In the genomic region with DNA sequence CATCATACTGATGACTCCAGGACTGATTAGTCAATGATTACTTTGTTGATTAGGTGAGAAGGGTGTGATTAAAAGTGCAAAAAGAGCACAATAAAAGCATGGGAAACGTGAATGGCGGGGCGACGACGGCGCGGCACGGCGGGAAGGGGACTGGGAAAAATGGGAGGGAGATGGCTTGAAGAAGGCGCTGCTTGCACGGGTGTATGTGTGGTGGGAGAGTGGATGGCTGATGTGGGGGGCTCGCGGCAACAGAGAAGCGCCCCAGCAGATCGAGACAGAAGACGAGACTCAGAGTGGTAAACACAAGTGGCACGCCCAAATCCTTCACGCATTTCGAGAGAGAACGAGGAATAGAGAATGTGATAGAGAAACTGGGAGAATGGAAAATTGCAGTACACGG, we compare ENCODE assay signal across 4 worm cellular contexts.
TF ChIP-seq lines count a peak whose summit lies in the region.

A gene (minus strand): TSS at position 159 of the 400 bp plus-strand sequence.

TF ChIP-seq in whole organism, L2 larva, 48 proteins besides CTCF, POLR2A, EP300 and RAD21 (continues in another document):
- TF ChIP-seq ztf-1 (GFP tag; conservative IDR thresholded peaks at IDR 0.05; lab: Robert Waterston, UW) (no peak), F13H6.1 (tag; optimal IDR thresholded peaks at IDR 0.05; lab: Kevin White, UChicago) (peak; percentile 22), nhr-77 (tag; optimal IDR thresholded peaks at IDR 0.05; lab: Kevin White, UChicago) (no peak), ceh-82 (tag; optimal IDR thresholded peaks at IDR 0.05; lab: Kevin White, UChicago) (no peak), aly-2 (tag; optimal IDR thresholded peaks at IDR 0.05; lab: Kevin White, UChicago) (no peak), elt-3 (tag; optimal IDR thresholded peaks at IDR 0.05; lab: Kevin White, UChicago) (no peak), sma-3 (GFP tag; optimal IDR thresholded peaks at IDR 0.05; lab: Kevin White, UChicago) (no peak), nhr-12 (tag; optimal IDR thresholded peaks at IDR 0.05; lab: Kevin White, UChicago) (no peak), nhr-10 (tag; optimal IDR thresholded peaks at IDR 0.05; lab: Kevin White, UChicago) (no peak), lin-11 (tag; optimal IDR thresholded peaks at IDR 0.05; lab: Kevin White, UChicago) (no peak), egl-27 (tag; optimal IDR thresholded peaks at IDR 0.05; lab: Kevin White, UChicago) (no peak), fos-1 (tag; optimal IDR thresholded peaks at IDR 0.05; lab: Kevin White, UChicago) (peak; percentile 46), alr-1 (tag; optimal IDR thresholded peaks at IDR 0.05; lab: Kevin White, UChicago) (no peak), ZK546.5 (tag; optimal IDR thresholded peaks at IDR 0.05; lab: Kevin White, UChicago) (no peak), nhr-237 (tag; optimal IDR thresholded peaks at IDR 0.05; lab: Kevin White, UChicago) (no peak), nhr-129 (tag; optimal IDR thresholded peaks at IDR 0.05; lab: Kevin White, UChicago) (peak; percentile 38), unc-39 (tag; optimal IDR thresholded peaks at IDR 0.05; lab: Kevin White, UChicago) (no peak), lin-13 (GFP tag; optimal IDR thresholded peaks at IDR 0.05; lab: Kevin White, UChicago) (no peak), mdl-1 (tag; optimal IDR thresholded peaks at IDR 0.05; lab: Kevin White, UChicago) (no peak), sma-9 (GFP tag; optimal IDR thresholded peaks at IDR 0.05; lab: Kevin White, UChicago) (peak; percentile 29), sma-9 (tag; optimal IDR thresholded peaks at IDR 0.05; lab: Kevin White, UChicago) (no peak), nhr-6 (tag; optimal IDR thresholded peaks at IDR 0.05; lab: Kevin White, UChicago) (no peak), lsy-2 (tag; optimal IDR thresholded peaks at IDR 0.05; lab: Kevin White, UChicago) (peak in 1 of 2 experiments; percentile 4)

TF ChIP-seq in whole organism, L4 larva, 104 proteins besides CTCF, POLR2A, EP300 and RAD21 (continues in another document):
- TF ChIP-seq spr-3 (GFP tag; optimal IDR thresholded peaks at IDR 0.05; lab: Kevin White, UChicago) = no peak
- TF ChIP-seq F37D6.2 (tag; optimal IDR thresholded peaks at IDR 0.05; lab: Kevin White, UChicago) = peak; percentile 15
- no peak for TF ChIP-seq ztf-7 (tag; optimal IDR thresholded peaks at IDR 0.05; lab: Kevin White, UChicago)
- TF ChIP-seq mep-1 (tag; optimal IDR thresholded peaks at IDR 0.05; lab: Kevin White, UChicago) = peak; percentile 38
- peak; percentile 38 for TF ChIP-seq rbr-2 (tag; optimal IDR thresholded peaks at IDR 0.05; lab: Kevin White, UChicago)
- 0 out of 2 replicates have a peak, but pooled peaks have one; percentile 24 for TF ChIP-seq ctbp-1 (GFP tag; IDR thresholded peaks at IDR 0.05; lab: Robert Waterston, UW)
- TF ChIP-seq hlh-30 (tag; optimal IDR thresholded peaks at IDR 0.05; lab: Kevin White, UChicago; ENCODE audit: insufficient read depth) = peak; percentile 46
- TF ChIP-seq lim-7 (GFP tag; IDR thresholded peaks at IDR 0.05; lab: Robert Waterston, UW) = no peak
- no peak for TF ChIP-seq daf-8 (GFP tag; IDR thresholded peaks at IDR 0.05; lab: Robert Waterston, UW)
- no peak for TF ChIP-seq daf-16 (GFP tag; optimal IDR thresholded peaks at IDR 0.05; lab: Kevin White, UChicago)
- peak; percentile 33 for TF ChIP-seq daf-16 (tag; optimal IDR thresholded peaks at IDR 0.05; lab: Kevin White, UChicago)
- TF ChIP-seq egl-43 (GFP tag; IDR thresholded peaks at IDR 0.05; lab: Robert Waterston, UW) = peak; percentile 60; the same call in 1 of the 2 replicates
- TF ChIP-seq nhr-48 (tag; optimal IDR thresholded peaks at IDR 0.05; lab: Kevin White, UChicago) = no peak
- TF ChIP-seq unc-62 (GFP tag; optimal IDR thresholded peaks at IDR 0.05 in 1 of 2; lab: Kevin White, UChicago) = no peak
- TF ChIP-seq unc-62 (tag; optimal IDR thresholded peaks at IDR 0.05; lab: Kevin White, UChicago) = no peak
- peak; percentile 86 for TF ChIP-seq aha-1 (tag; lab: Kevin White, UChicago)
- no peak for TF ChIP-seq ceh-32 (tag; optimal IDR thresholded peaks at IDR 0.05; lab: Kevin White, UChicago; ENCODE audit: poor library complexity)
- peak; percentile 84 for TF ChIP-seq set-16 (GFP tag; IDR thresholded peaks at IDR 0.05; lab: Robert Waterston, UW)
- 0 out of 2 replicates have a peak, but pooled peaks have one; percentile 6 for TF ChIP-seq D1046.2 (GFP tag; IDR thresholded peaks at IDR 0.05; lab: Robert Waterston, UW)
- TF ChIP-seq hmg-1.1 (GFP tag; IDR thresholded peaks at IDR 0.05; lab: Robert Waterston, UW) = peak; percentile 71
- no peak for TF ChIP-seq F44E2.7 (GFP tag; IDR thresholded peaks at IDR 0.05; lab: Robert Waterston, UW)
- no peak for TF ChIP-seq nhr-111 (GFP tag; optimal IDR thresholded peaks at IDR 0.05; lab: Kevin White, UChicago)

TF ChIP-seq in whole organism, late embryonic, 69 proteins besides CTCF, POLR2A, EP300 and RAD21:
- no peak for TF ChIP-seq hlh-8 (tag; optimal IDR thresholded peaks at IDR 0.05; lab: Kevin White, UChicago)
- no peak for TF ChIP-seq rnt-1 (tag; optimal IDR thresholded peaks at IDR 0.05; lab: Kevin White, UChicago)
- TF ChIP-seq hlh-6 (tag; optimal IDR thresholded peaks at IDR 0.05; lab: Kevin White, UChicago) = peak; percentile 65
- TF ChIP-seq ref-2 (tag; optimal IDR thresholded peaks at IDR 0.05; lab: Kevin White, UChicago) = peak; percentile 35
- peak; percentile 11 for TF ChIP-seq syd-9 (tag; optimal IDR thresholded peaks at IDR 0.05; lab: Kevin White, UChicago)
- peak; percentile 45 for TF ChIP-seq ceh-14 (tag; optimal IDR thresholded peaks at IDR 0.05; lab: Kevin White, UChicago)
- TF ChIP-seq ceh-19 (GFP tag; optimal IDR thresholded peaks at IDR 0.05; lab: Kevin White, UChicago) = peak; percentile 50
- TF ChIP-seq ceh-31 (tag; optimal IDR thresholded peaks at IDR 0.05; lab: Kevin White, UChicago) = peak; percentile 52
- peak; percentile 0 for TF ChIP-seq F13H6.1 (tag; optimal IDR thresholded peaks at IDR 0.05; lab: Kevin White, UChicago)
- peak; percentile 12 for TF ChIP-seq nfya-1 (tag; optimal IDR thresholded peaks at IDR 0.05; lab: Kevin White, UChicago)
- peak; percentile 29 for TF ChIP-seq sdc-2 (tag; optimal IDR thresholded peaks at IDR 0.05; lab: Kevin White, UChicago)
- no peak for TF ChIP-seq ceh-6 (GFP tag; optimal IDR thresholded peaks at IDR 0.05; lab: Kevin White, UChicago)
- TF ChIP-seq sox-4 (tag; optimal IDR thresholded peaks at IDR 0.05; lab: Kevin White, UChicago) = no peak
- no peak for TF ChIP-seq lim-6 (tag; optimal IDR thresholded peaks at IDR 0.05; lab: Kevin White, UChicago)
- peak; percentile 35 for TF ChIP-seq unc-42 (tag; optimal IDR thresholded peaks at IDR 0.05; lab: Kevin White, UChicago)
- peak; percentile 0 for TF ChIP-seq unc-55 (GFP tag; optimal IDR thresholded peaks at IDR 0.05; lab: Kevin White, UChicago)
- TF ChIP-seq ceh-34 (tag; optimal IDR thresholded peaks at IDR 0.05; lab: Kevin White, UChicago) = peak; percentile 63
- TF ChIP-seq K09A11.1 (tag; optimal IDR thresholded peaks at IDR 0.05; lab: Kevin White, UChicago; ENCODE audit: insufficient read depth) = no peak
- TF ChIP-seq tbx-2 (tag; optimal IDR thresholded peaks at IDR 0.05; lab: Kevin White, UChicago) = peak; percentile 39
- peak; percentile 30 for TF ChIP-seq C08G9.2 (tag; optimal IDR thresholded peaks at IDR 0.05; lab: Kevin White, UChicago)
- peak; percentile 69 for TF ChIP-seq ceh-18 (tag; optimal IDR thresholded peaks at IDR 0.05; lab: Kevin White, UChicago)

TF ChIP-seq in whole organism, mixed stage, embryonic, 35 proteins besides CTCF, POLR2A, EP300 and RAD21 (continues in another document):
- TF ChIP-seq ceh-39 (tag; optimal IDR thresholded peaks at IDR 0.05; lab: Kevin White, UChicago) (no peak), flh-1 (GFP tag; optimal IDR thresholded peaks at IDR 0.05; lab: Kevin White, UChicago) (no peak), nhr-2 (tag; optimal IDR thresholded peaks at IDR 0.05; lab: Kevin White, UChicago) (no peak), sem-2 (GFP tag; optimal IDR thresholded peaks at IDR 0.05; lab: Kevin White, UChicago) (no peak), bed-3 (GFP tag; optimal IDR thresholded peaks at IDR 0.05; lab: Kevin White, UChicago) (no peak), snpc-4 (tag; optimal IDR thresholded peaks at IDR 0.05; lab: Kevin White, UChicago) (no peak), mab-5 (tag; optimal IDR thresholded peaks at IDR 0.05; lab: Kevin White, UChicago) (no peak), mls-2 (tag; optimal IDR thresholded peaks at IDR 0.05; lab: Kevin White, UChicago) (peak; percentile 31), ham-2 (GFP tag; optimal IDR thresholded peaks at IDR 0.05; lab: Kevin White, UChicago) (no peak), lsy-2 (tag; optimal IDR thresholded peaks at IDR 0.05; lab: Kevin White, UChicago) (no peak), elt-1 (tag; optimal IDR thresholded peaks at IDR 0.05; lab: Kevin White, UChicago; ENCODE audit: borderline replicate concordance, insufficient read depth) (no peak), ceh-83 (GFP tag; optimal IDR thresholded peaks at IDR 0.05; lab: Kevin White, UChicago) (no peak), tbx-8 (GFP tag; optimal IDR thresholded peaks at IDR 0.05; lab: Kevin White, UChicago) (no peak), ztf-11 (tag; optimal IDR thresholded peaks at IDR 0.05; lab: Kevin White, UChicago) (no peak), unc-39 (tag; optimal IDR thresholded peaks at IDR 0.05; lab: Kevin White, UChicago) (no peak), pha-4 (tag; optimal IDR thresholded peaks at IDR 0.05; lab: Kevin White, UChicago) (no peak), lin-13 (tag; optimal IDR thresholded peaks at IDR 0.05; lab: Kevin White, UChicago) (no peak), sptf-1 (tag; optimal IDR thresholded peaks at IDR 0.05; lab: Kevin White, UChicago) (peak; percentile 28), unc-120 (tag; optimal IDR thresholded peaks at IDR 0.05; lab: Kevin White, UChicago; ENCODE audit: poor library complexity, severe bottlenecking) (peak; percentile 65), nhr-28 (tag; optimal IDR thresholded peaks at IDR 0.05; lab: Kevin White, UChicago) (no peak), blmp-1 (tag; optimal IDR thresholded peaks at IDR 0.05; lab: Kevin White, UChicago) (no peak), ces-1 (GFP tag; optimal IDR thresholded peaks at IDR 0.05; lab: Kevin White, UChicago) (peak; percentile 35), hlh-1 (tag; optimal IDR thresholded peaks at IDR 0.05; lab: Kevin White, UChicago) (peak; percentile 46), nhr-237 (tag; optimal IDR thresholded peaks at IDR 0.05; lab: Kevin White, UChicago) (no peak), nhr-12 (tag; optimal IDR thresholded peaks at IDR 0.05; lab: Kevin White, UChicago) (no peak), mep-1 (tag; optimal IDR thresholded peaks at IDR 0.05; lab: Kevin White, UChicago) (peak; percentile 11), elt-3 (tag; optimal IDR thresholded peaks at IDR 0.05; lab: Kevin White, UChicago) (no peak), M03D4.4 (tag; optimal IDR thresholded peaks at IDR 0.05; lab: Kevin White, UChicago) (peak; percentile 12), cnd-1 (tag; optimal IDR thresholded peaks at IDR 0.05; lab: Kevin White, UChicago) (no peak), ceh-43 (GFP tag; optimal IDR thresholded peaks at IDR 0.05; lab: Kevin White, UChicago) (no peak), lin-32 (GFP tag; optimal IDR thresholded peaks at IDR 0.05; lab: Kevin White, UChicago) (no peak), unc-62 (GFP tag; optimal IDR thresholded peaks at IDR 0.05; lab: Kevin White, UChicago) (no peak)
